Fruit fly (Drosophila melanogaster) whole organism, embryonic: ENCODE results near the gene mats.

Experiments used
- Atf3 ChIP-seq: fragments of 200-800 bp; sonication (Bioruptor generic); optimal IDR thresholded peaks from 3 replicates; lab custom pipeline; 2016; ENCODE audit warnings: missing biosample characterization, missing genetic modification characterization
- B-H1 ChIP-seq: fragments of 200-800 bp; sonication (Bioruptor generic); IDR thresholded peaks from 3 replicates; pipeline ENCODE4 v1.3.6; 2022; ENCODE audit warnings: missing biosample characterization, missing genetic modification characterization
- B-H2 ChIP-seq: fragments of 200-800 bp; sonication (Bioruptor generic); optimal IDR thresholded peaks from 2 replicates; lab custom pipeline; 2018; ENCODE audit warnings: missing biosample characterization, mild to moderate bottlenecking, missing genetic modification characterization
- Bgb ChIP-seq: fragments of 200-800 bp; sonication (Bioruptor generic); IDR thresholded peaks from 2 replicates; pipeline ENCODE4 v1.3.6; 2022; ENCODE audit warnings: missing biosample characterization, missing genetic modification characterization; ENCODE audit not compliant: partially characterized antibody
- CG10321 ChIP-seq: fragments of 200-800 bp; sonication (Bioruptor generic); IDR thresholded peaks from 2 replicates; pipeline ENCODE4 v1.3.6; 2022; ENCODE audit warnings: missing biosample characterization, missing genetic modification characterization
- CG10979 ChIP-seq: fragments of 200-800 bp; sonication (Bioruptor generic); optimal IDR thresholded peaks from 2 replicates; lab custom pipeline; 2018; ENCODE audit warnings: missing biosample characterization, mild to moderate bottlenecking, missing genetic modification characterization, moderate library complexity
- CG12942 ChIP-seq: fragments of 200-800 bp; sonication (Bioruptor generic); optimal IDR thresholded peaks from 3 replicates; lab custom pipeline; 2016; ENCODE audit warnings: missing biosample characterization, missing genetic modification characterization
- CG13775 ChIP-seq: fragments of 200-800 bp; sonication (Bioruptor generic); optimal IDR thresholded peaks from 3 replicates; lab custom pipeline; 2017; ENCODE audit warnings: missing biosample characterization, mild to moderate bottlenecking, missing genetic modification characterization
- CG14441 ChIP-seq: fragments of 200-800 bp; sonication (Bioruptor generic); IDR thresholded peaks from 2 replicates; pipeline ENCODE4 v1.3.6; 2022; ENCODE audit warnings: missing biosample characterization, missing genetic modification characterization
- CG15073 ChIP-seq: fragments of 200-800 bp; sonication (Bioruptor generic); optimal IDR thresholded peaks from 2 replicates; lab custom pipeline; 2016; ENCODE audit warnings: missing biosample characterization, missing genetic modification characterization
- CG1602 ChIP-seq: fragments of 200-800 bp; sonication (Bioruptor generic); optimal IDR thresholded peaks from 3 replicates; lab custom pipeline; 2016; ENCODE audit warnings: missing biosample characterization, missing genetic modification characterization
- CG17802 ChIP-seq: fragments of 200-800 bp; sonication (Bioruptor generic); optimal IDR thresholded peaks from 2 replicates; lab custom pipeline; 2018; ENCODE audit warnings: missing biosample characterization, mild to moderate bottlenecking, missing genetic modification characterization, moderate library complexity
- CG31388 ChIP-seq: fragments of 200-800 bp; sonication (Bioruptor generic); optimal IDR thresholded peaks from 2 replicates; lab custom pipeline; 2016; ENCODE audit warnings: missing biosample characterization, missing genetic modification characterization
- CG4854 ChIP-seq: fragments of 200-800 bp; sonication (Bioruptor generic); optimal IDR thresholded peaks from 2 replicates; lab custom pipeline; 2016; ENCODE audit warnings: missing biosample characterization, missing genetic modification characterization, inconsistent platforms
- CG6689 ChIP-seq: fragments of 200-800 bp; sonication (Bioruptor generic); IDR thresholded peaks from 2 replicates; pipeline ENCODE4 v1.3.6; 2022; ENCODE audit warnings: missing biosample characterization, missing genetic modification characterization
- CG6765 ChIP-seq: fragments of 200-800 bp; sonication (Bioruptor generic); optimal IDR thresholded peaks from 3 replicates; lab custom pipeline; 2017; ENCODE audit warnings: missing biosample characterization, mild to moderate bottlenecking, missing genetic modification characterization
- CG7556 ChIP-seq: fragments of 200-800 bp; sonication (Bioruptor generic); optimal IDR thresholded peaks from 2 replicates; lab custom pipeline; 2017; ENCODE audit warnings: missing biosample characterization, mild to moderate bottlenecking, missing genetic modification characterization
- CG8944 ChIP-seq: fragments of 200-800 bp; sonication (Bioruptor generic); optimal IDR thresholded peaks from 3 replicates; lab custom pipeline; 2016; ENCODE audit warnings: missing biosample characterization, missing genetic modification characterization
- CG9215 ChIP-seq: fragments of 200-800 bp; sonication (Bioruptor generic); IDR thresholded peaks from 2 replicates; pipeline ENCODE4 v1.3.6; 2022; ENCODE audit warnings: missing biosample characterization, missing genetic modification characterization
- D19B ChIP-seq: fragments of 200-800 bp; sonication (Bioruptor generic); optimal IDR thresholded peaks from 2 replicates; lab custom pipeline; 2017; ENCODE audit warnings: missing biosample characterization, mild to moderate bottlenecking, missing genetic modification characterization
- Dip3 ChIP-seq: fragments of 200-800 bp; sonication (Bioruptor generic); optimal IDR thresholded peaks from 3 replicates; lab custom pipeline; 2016; ENCODE audit warnings: missing biosample characterization, missing genetic modification characterization
- Ets65A ChIP-seq: fragments of 200-800 bp; sonication (Bioruptor generic); peaks from one replicate; lab custom pipeline; 2016; ENCODE audit warnings: missing biosample characterization, missing genetic modification characterization
- Fer3 ChIP-seq: fragments of 200-800 bp; sonication (Bioruptor generic); optimal IDR thresholded peaks from 2 replicates; lab custom pipeline; 2018; ENCODE audit warnings: missing biosample characterization, mild to moderate bottlenecking, missing genetic modification characterization, moderate library complexity
- GATAe ChIP-seq: fragments of 200-800 bp; sonication (Bioruptor generic); conservative IDR thresholded peaks from 2 replicates; pipeline ENCODE4 v1.3.6; 2022; ENCODE audit warnings: missing biosample characterization, missing genetic modification characterization
- HLH3B ChIP-seq: fragments of 200-800 bp; sonication (Bioruptor generic); IDR thresholded peaks from 2 replicates; pipeline ENCODE4 v1.3.6; 2022; ENCODE audit warnings: missing biosample characterization, missing genetic modification characterization
- Hr51 ChIP-seq, 2 experiments: fragments of 200-800 bp; sonication (Bioruptor generic); optimal IDR thresholded peaks; 2 replicates in 1 of 2; 3 replicates in 1 of 2; lab custom pipeline; 2016 to 2018; ENCODE audit warnings: missing biosample characterization in 2 of 2, missing genetic modification characterization in 2 of 2, mild to moderate bottlenecking in 1 of 2, moderate library complexity in 1 of 2
- Med ChIP-seq: fragments of 200-800 bp; sonication (Bioruptor generic); peaks from one replicate; lab custom pipeline; 2016; ENCODE audit warnings: missing biosample characterization, missing genetic modification characterization, mild to moderate bottlenecking, inconsistent platforms, moderate library complexity
- Meics ChIP-seq: fragments of 200-800 bp; sonication (Bioruptor generic); optimal IDR thresholded peaks from 2 replicates; lab custom pipeline; 2017; ENCODE audit warnings: missing biosample characterization, mild to moderate bottlenecking, missing genetic modification characterization
- Neu2 ChIP-seq: fragments of 200-800 bp; sonication (Bioruptor generic); optimal IDR thresholded peaks from 3 replicates; lab custom pipeline; 2016; ENCODE audit warnings: missing biosample characterization, missing genetic modification characterization, borderline replicate concordance
- Sox102F ChIP-seq: fragments of 200-800 bp; sonication (Bioruptor generic); optimal IDR thresholded peaks from 2 replicates; lab custom pipeline; 2018; ENCODE audit warnings: missing biosample characterization, mild to moderate bottlenecking, missing genetic modification characterization, moderate library complexity
- TFAM ChIP-seq: fragments of 200-800 bp; sonication (Bioruptor generic); optimal IDR thresholded peaks from 2 replicates; lab custom pipeline; 2017; ENCODE audit warnings: missing biosample characterization, missing genetic modification characterization, inconsistent platforms
- ci ChIP-seq: fragments of 200-800 bp; sonication (Bioruptor generic); IDR thresholded peaks from 3 replicates; pipeline ENCODE4 v1.3.6; 2022; ENCODE audit warnings: missing biosample characterization, missing genetic modification characterization
- cwo ChIP-seq: fragments of 200-800 bp; sonication (Bioruptor generic); optimal IDR thresholded peaks from 3 replicates; lab custom pipeline; 2017; ENCODE audit warnings: missing biosample characterization, missing genetic modification characterization, mild to moderate bottlenecking, moderate library complexity, missing genetic modification reagents
- danr ChIP-seq: fragments of 200-800 bp; sonication (Bioruptor generic); IDR thresholded peaks from 2 replicates; pipeline ENCODE4 v1.3.6; 2022; ENCODE audit warnings: missing biosample characterization, missing genetic modification characterization
- dm ChIP-seq: fragments of 200-800 bp; sonication (Bioruptor generic); optimal IDR thresholded peaks from 3 replicates; lab custom pipeline; 2016; ENCODE audit warnings: missing biosample characterization, missing genetic modification characterization
- dmrt99B ChIP-seq: fragments of 200-800 bp; sonication (Bioruptor generic); optimal IDR thresholded peaks from 2 replicates; lab custom pipeline; 2018; ENCODE audit warnings: missing biosample characterization, mild to moderate bottlenecking, missing genetic modification characterization, moderate library complexity
- eve ChIP-seq, 2 experiments: fragments of >200 bp; optimal IDR thresholded peaks; 2 replicates each; lab custom pipeline; 2017; ENCODE audit warnings: missing biosample characterization in 2 of 2, missing genetic modification characterization in 2 of 2
- fd64A ChIP-seq: fragments of 200-800 bp; sonication (Bioruptor generic); optimal IDR thresholded peaks from 3 replicates; lab custom pipeline; 2018; ENCODE audit warnings: missing biosample characterization, mild to moderate bottlenecking, missing genetic modification characterization
- gem ChIP-seq: fragments of 200-800 bp; sonication (Bioruptor generic); optimal IDR thresholded peaks from 2 replicates; lab custom pipeline; 2019; ENCODE audit warnings: missing biosample characterization, mild to moderate bottlenecking, missing genetic modification characterization, moderate library complexity
- h ChIP-seq: fragments of >200 bp; optimal IDR thresholded peaks from 2 replicates; lab custom pipeline; 2017
- kni ChIP-seq: fragments of 200-800 bp; sonication (Bioruptor generic); optimal IDR thresholded peaks from 3 replicates; lab custom pipeline; 2017; ENCODE audit warnings: mild to moderate bottlenecking, missing biosample characterization, missing genetic modification reagents, missing genetic modification characterization
- mam ChIP-seq: fragments of 200-800 bp; sonication (Bioruptor generic); optimal IDR thresholded peaks from 3 replicates; lab custom pipeline; 2016; ENCODE audit warnings: missing biosample characterization, missing genetic modification characterization
- nerfin-1 ChIP-seq: fragments of 200-800 bp; sonication (Bioruptor generic); optimal IDR thresholded peaks from 3 replicates; lab custom pipeline; 2019; ENCODE audit warnings: missing biosample characterization, mild to moderate bottlenecking, missing genetic modification characterization, moderate library complexity
- nom ChIP-seq: fragments of 200-800 bp; sonication (Bioruptor generic); optimal IDR thresholded peaks from 2 replicates; lab custom pipeline; 2017; ENCODE audit warnings: missing biosample characterization, missing genetic modification characterization, mild to moderate bottlenecking, moderate library complexity, missing genetic modification reagents
- oc ChIP-seq: fragments of 200-800 bp; sonication (Bioruptor generic); optimal IDR thresholded peaks from 2 replicates; lab custom pipeline; 2018; ENCODE audit warnings: missing biosample characterization, mild to moderate bottlenecking, missing genetic modification characterization, moderate library complexity
- prd ChIP-seq, 3 experiments: fragments of >200 bp in 2 of 3; fragments of 200-800 bp in 1 of 3; sonication (Bioruptor generic) in 1 of 3; optimal IDR thresholded peaks in 2 of 3; IDR thresholded peaks in 1 of 3; 2 replicates in 2 of 3; 3 replicates in 1 of 3; pipeline versions ENCODE4 v1.3.6 to Lab custom; 2017 to 2022; ENCODE audit warnings: missing biosample characterization in 1 of 3, missing genetic modification characterization in 1 of 3
- pum ChIP-seq: fragments of 200-800 bp; sonication (Bioruptor generic); optimal IDR thresholded peaks from 2 replicates; lab custom pipeline; 2016; ENCODE audit warnings: missing biosample characterization, missing genetic modification characterization
- tna ChIP-seq: fragments of 200-800 bp; sonication (Bioruptor generic); IDR thresholded peaks from 2 replicates; pipeline ENCODE4 v1.3.6; 2022; ENCODE audit warnings: missing biosample characterization, missing genetic modification characterization; ENCODE audit not compliant: partially characterized antibody
- trh ChIP-seq: fragments of 200-800 bp; sonication (Bioruptor generic); optimal IDR thresholded peaks from 2 replicates; lab custom pipeline; 2016; ENCODE audit warnings: missing biosample characterization, missing genetic modification characterization

The mats gene

DNA sequence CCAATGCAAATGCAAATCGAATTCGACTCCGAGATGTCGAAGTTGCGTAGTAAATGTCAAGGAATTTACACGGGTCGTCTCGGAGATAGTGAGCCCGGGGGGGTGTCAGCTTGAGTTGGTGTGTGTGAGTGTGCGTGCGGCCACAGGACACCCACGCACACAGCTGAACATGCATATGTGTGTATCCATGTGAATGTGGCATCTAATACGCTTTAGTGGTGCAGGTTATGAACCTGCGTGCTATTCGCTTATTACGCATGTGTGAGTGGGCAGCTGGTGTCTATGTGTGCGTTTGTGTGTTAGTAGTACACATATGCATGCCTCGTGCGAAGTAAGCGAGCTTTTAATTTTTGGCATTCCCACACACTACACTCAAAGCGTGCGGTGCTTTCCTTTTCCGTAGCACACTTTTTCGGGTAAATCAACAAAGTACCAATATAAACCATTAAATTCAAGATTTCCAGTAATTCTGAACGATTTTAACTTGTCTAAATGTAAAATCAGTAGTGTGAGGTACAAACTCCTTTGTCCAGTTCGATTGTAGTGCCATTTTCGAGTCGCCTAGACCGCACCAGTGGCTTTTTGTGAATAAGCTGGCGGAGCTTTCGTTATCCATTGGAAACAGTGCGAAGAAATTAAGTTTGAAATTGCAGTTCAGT, 48.0 kb downstream of the mats start (continued):
- TF ChIP-seq GATAe (GFP tag; lab: Robert Waterston, UW) (peak; percentile 63; the same call in 1 of the 2 replicates), Hr51 (GFP tag; optimal IDR thresholded peaks at IDR 0.05; lab: Kevin White, UChicago) (peak; percentile 84 to 96), Bgb (GFP tag; lab: Robert Waterston, UW) (no peak), D19B (peak; percentile 66), CG7556 (peak; percentile 91), Atf3 (GFP tag; lab: Kevin White, UChicago) (peak; percentile 71), Neu2 (no peak), kni (GFP tag; lab: Kevin White, UChicago) (no peak), CG9215 (peak; percentile 85), CG6689 (GFP tag; lab: Robert Waterston, UW) (peak; percentile 87), Ets65A (GFP tag; lab: Kevin White, UChicago) (peak; percentile 97), Meics (GFP tag; lab: Kevin White, UChicago) (peak; percentile 93), nom (no peak), nerfin-1 (tag; lab: Kevin White, UChicago) (peak; percentile 99), Med (GFP tag; lab: Kevin White, UChicago) (peak; percentile 98), CG8944 (GFP tag; lab: Kevin White, UChicago) (peak; percentile 80), CG6765 (GFP tag; lab: Kevin White, UChicago) (peak; percentile 82), CG15073 (GFP tag; lab: Kevin White, UChicago) (no peak), oc (peak; percentile 75), tna (GFP tag; lab: Robert Waterston, UW) (no peak), HLH3B (GFP tag; lab: Robert Waterston, UW) (peak; percentile 87), CG4854 (GFP tag; lab: Kevin White, UChicago) (no peak), B-H1 (GFP tag; lab: Robert Waterston, UW) (peak; percentile 76), h (lab: Kevin White, UChicago) (no peak), cwo (GFP tag; lab: Kevin White, UChicago) (peak; percentile 90), CG14441 (peak; percentile 84), fd64A (GFP tag; lab: Kevin White, UChicago) (peak; percentile 51), Fer3 (tag; lab: Kevin White, UChicago) (peak; percentile 89), trh (peak; percentile 50), TFAM (no peak), Dip3 (GFP tag; lab: Kevin White, UChicago) (peak; percentile 82), CG12942 (GFP tag; lab: Kevin White, UChicago) (peak; percentile 77), dmrt99B (peak; percentile 93), pum (peak; percentile 87), Sox102F (GFP tag; lab: Kevin White, UChicago) (peak; percentile 88), CG1602 (GFP tag; lab: Kevin White, UChicago) (peak; percentile 75), CG10321 (GFP tag; lab: Robert Waterston, UW) (peak; percentile 54; the same call in 1 of the 2 replicates), CG13775 (peak; percentile 75), CG17802 (peak; percentile 41), danr (GFP tag; lab: Robert Waterston, UW) (peak; percentile 61; the same call in 1 of the 2 replicates), eve (GFP tag; optimal IDR thresholded peaks at IDR 0.05; lab: Kevin White, UChicago) (no peak), CG31388 (GFP tag; lab: Kevin White, UChicago) (peak; percentile 67), CG10979 (tag; lab: Kevin White, UChicago) (peak; percentile 70), dm (peak; percentile 67), prd (optimal IDR thresholded peaks at IDR 0.05; lab: Kevin White, UChicago) (no peak), prd (GFP tag; IDR thresholded peaks at IDR 0.05; lab: Robert Waterston, UW) (peak; percentile 88), gem (tag; lab: Kevin White, UChicago) (peak; percentile 90), B-H2 (GFP tag; lab: Kevin White, UChicago) (peak; percentile 84), ci (GFP tag; lab: Robert Waterston, UW) (peak; percentile 87), mam (GFP tag; lab: Kevin White, UChicago) (peak; percentile 93)
